Worm (Caenorhabditis elegans) whole organism, L2 larva: Measurements from ENCODE around the gene F26G1.10.

Experiments
- R02D3.7 ChIP-seq: fragments of 150-350 bp; optimal IDR thresholded peaks from 2 replicates; lab custom pipeline; 2014; ENCODE audit warnings: missing biosample characterization, missing genetic modification characterization
- mab-5 ChIP-seq: fragments of 150-350 bp; optimal IDR thresholded peaks from 2 replicates; lab custom pipeline; 2014; ENCODE audit warnings: missing biosample characterization, missing genetic modification characterization
- nhr-12 ChIP-seq: fragments of 150-350 bp; optimal IDR thresholded peaks from 2 replicates; lab custom pipeline; 2014; ENCODE audit warnings: missing biosample characterization, missing genetic modification characterization

ce11 chrII:4790687-4791086 lies 16.5 kb downstream of the F26G1.10 start:
- TF ChIP-seq R02D3.7 (tag; lab: Kevin White, UChicago) (no peak), mab-5 (tag; lab: Kevin White, UChicago) (no peak), nhr-12 (tag; lab: Kevin White, UChicago) (no peak)
